Worm (Caenorhabditis elegans) whole organism, early embryonic: ENCODE measurements around the gene E02A10.4.

ENCODE experiments used
- B0310.2 ChIP-seq: sonication (generic microtip); optimal IDR thresholded peaks from 2 replicates; lab custom pipeline; 2016; ENCODE audit warnings: mild to moderate bottlenecking, missing genetic modification characterization, missing compliant biosample characterization
- F13C5.2 ChIP-seq: sonication (generic microtip); optimal IDR thresholded peaks from 2 replicates; lab custom pipeline; 2017; ENCODE audit warnings: mild to moderate bottlenecking, missing genetic modification characterization, inconsistent platforms, missing compliant biosample characterization
- aly-1 ChIP-seq: sonication (generic microtip); optimal IDR thresholded peaks from 2 replicates; lab custom pipeline; 2016; ENCODE audit warnings: missing genetic modification characterization, missing compliant biosample characterization
- ama-1 ChIP-seq: fragments of 150-350 bp; optimal IDR thresholded peaks from 2 replicates; lab custom pipeline; 2014
- ceh-13 ChIP-seq: fragments of 200-800 bp; sonication (Bioruptor generic); optimal IDR thresholded peaks from 2 replicates; lab custom pipeline; 2018; ENCODE audit warnings: mild to moderate bottlenecking, missing genetic modification characterization, missing compliant biosample characterization
- ceh-36 ChIP-seq: sonication (generic microtip); optimal IDR thresholded peaks from 2 replicates; lab custom pipeline; 2016; ENCODE audit warnings: missing genetic modification characterization, inconsistent platforms, missing compliant biosample characterization
- ets-7 ChIP-seq: sonication (generic microtip); optimal IDR thresholded peaks from 2 replicates; lab custom pipeline; 2016; ENCODE audit warnings: missing genotype, missing genetic modification characterization, missing compliant biosample characterization
- flt-1 ChIP-seq: fragments of 200-800 bp; sonication (Bioruptor generic); IDR thresholded peaks from 2 replicates; pipeline ENCODE4 v1.3.6; 2022; ENCODE audit warnings: missing genetic modification characterization, missing compliant biosample characterization
- hmbx-1 ChIP-seq: sonication (generic microtip); optimal IDR thresholded peaks from 2 replicates; lab custom pipeline; 2016; ENCODE audit warnings: mild to moderate bottlenecking, missing genetic modification characterization, missing compliant biosample characterization
- hmg-4 ChIP-seq: fragments of 200-800 bp; sonication (Bioruptor generic); optimal IDR thresholded peaks from 2 replicates; lab custom pipeline; 2018; ENCODE audit warnings: mild to moderate bottlenecking, missing genetic modification characterization, missing compliant biosample characterization
- hnd-1 ChIP-seq: sonication (generic microtip); optimal IDR thresholded peaks from 2 replicates; lab custom pipeline; 2016; ENCODE audit warnings: missing genetic modification characterization, missing compliant biosample characterization
- pes-1 ChIP-seq: fragments of 200-800 bp; sonication (Bioruptor generic); IDR thresholded peaks from 2 replicates; pipeline ENCODE4 v1.3.6; 2022; ENCODE audit warnings: missing genetic modification reagents, missing genetic modification characterization, missing compliant biosample characterization
- scrt-1 ChIP-seq: fragments of 200-800 bp; sonication (Bioruptor generic); IDR thresholded peaks from 2 replicates; pipeline ENCODE4 v1.3.6; 2022; ENCODE audit warnings: missing genetic modification characterization, missing compliant biosample characterization
- sea-1 ChIP-seq: fragments of 200-800 bp; sonication (Bioruptor generic); conservative IDR thresholded peaks from 2 replicates; pipeline ENCODE4 v1.3.6; 2022; ENCODE audit warnings: missing genetic modification characterization, missing compliant biosample characterization
- tbx-11 ChIP-seq: fragments of 200-800 bp; sonication (Bioruptor generic); IDR thresholded peaks from 2 replicates; pipeline ENCODE4 v1.3.6; 2022; ENCODE audit warnings: missing genetic modification characterization, missing compliant biosample characterization
- tbx-37 ChIP-seq: fragments of 200-800 bp; sonication (Bioruptor generic); conservative IDR thresholded peaks from 2 replicates; pipeline ENCODE4 v1.3.6; 2022; ENCODE audit warnings: missing genetic modification reagents, missing genetic modification characterization, missing compliant biosample characterization
- tra-4 ChIP-seq: sonication (generic microtip); optimal IDR thresholded peaks from 2 replicates; lab custom pipeline; 2017; ENCODE audit warnings: missing genetic modification characterization, missing compliant biosample characterization

E02A10.4 gene

DNA sequence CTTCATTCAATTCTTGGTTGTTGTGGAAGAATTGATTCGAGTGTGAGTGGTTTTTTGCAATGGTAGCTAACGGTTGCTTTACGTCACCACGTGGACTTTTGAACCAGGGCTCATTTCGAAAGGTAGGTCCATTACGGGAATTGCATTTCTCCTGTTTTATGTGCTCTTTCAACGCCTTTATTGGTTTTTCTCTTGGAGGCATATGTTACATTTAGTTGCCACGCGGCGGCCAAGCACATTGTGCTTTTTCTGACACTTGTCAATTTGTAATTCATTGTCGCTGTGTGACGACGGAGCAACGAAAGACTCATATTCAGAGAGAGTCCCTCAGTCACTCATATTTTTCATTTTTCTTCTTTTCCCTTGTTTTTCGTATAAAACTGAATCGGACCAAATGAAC is 17.0 kb upstream of the E02A10.4 start:
- TF ChIP-seq pes-1 (GFP tag; lab: Robert Waterston, UW) (no peak), flt-1 (GFP tag; lab: Robert Waterston, UW) (no peak), F13C5.2 (no peak), ceh-36 (tag; lab: Kevin White, UChicago) (no peak), hmbx-1 (no peak), ama-1 (lab: Kevin White, UChicago) (no peak), tbx-11 (GFP tag; lab: Robert Waterston, UW) (no peak), sea-1 (GFP tag; lab: Robert Waterston, UW) (no peak), tra-4 (no peak), B0310.2 (tag; lab: Kevin White, UChicago) (no peak), ceh-13 (GFP tag; lab: Kevin White, UChicago) (no peak), hnd-1 (tag; lab: Kevin White, UChicago) (no peak)

DNA sequence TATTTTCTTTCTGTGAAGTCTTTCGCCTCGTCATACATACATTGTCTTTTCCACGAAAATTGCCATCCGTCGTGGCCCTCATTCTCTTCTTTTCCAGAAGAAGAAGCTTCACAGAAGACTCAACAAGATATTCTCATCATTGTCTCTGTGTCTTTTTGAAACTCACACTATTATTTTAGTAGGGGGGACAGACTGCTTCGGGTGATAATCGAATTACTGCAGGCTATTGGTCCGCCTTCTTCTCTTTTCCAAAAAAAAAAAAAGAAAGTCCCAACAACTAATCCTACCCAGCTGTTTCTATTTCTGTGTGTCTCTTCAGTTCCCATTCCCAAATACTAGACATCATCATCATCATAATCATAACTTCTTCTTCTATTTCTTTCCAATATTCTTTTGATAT is 15.7 kb upstream of the E02A10.4 start:
- no peak for TF ChIP-seq flt-1 (GFP tag; lab: Robert Waterston, UW)
- TF ChIP-seq tbx-11 (GFP tag; lab: Robert Waterston, UW), result no peak
- TF ChIP-seq tra-4, result no peak
- TF ChIP-seq ets-7 (tag; lab: Kevin White, UChicago), result no peak
- TF ChIP-seq ceh-36 (tag; lab: Kevin White, UChicago), result no peak
- no peak for TF ChIP-seq hmbx-1
- TF ChIP-seq hnd-1 (tag; lab: Kevin White, UChicago), result no peak
- TF ChIP-seq hmg-4 (GFP tag; lab: Kevin White, UChicago), result no peak
- TF ChIP-seq aly-1 (tag; lab: Kevin White, UChicago), result no peak
- TF ChIP-seq sea-1 (GFP tag; lab: Robert Waterston, UW), result no peak
- TF ChIP-seq F13C5.2, result no peak
- no peak for TF ChIP-seq ceh-13 (GFP tag; lab: Kevin White, UChicago)
- no peak for TF ChIP-seq ama-1 (lab: Kevin White, UChicago)
- no peak for TF ChIP-seq B0310.2 (tag; lab: Kevin White, UChicago)
- no peak for TF ChIP-seq tbx-37 (GFP tag; lab: Robert Waterston, UW)

DNA sequence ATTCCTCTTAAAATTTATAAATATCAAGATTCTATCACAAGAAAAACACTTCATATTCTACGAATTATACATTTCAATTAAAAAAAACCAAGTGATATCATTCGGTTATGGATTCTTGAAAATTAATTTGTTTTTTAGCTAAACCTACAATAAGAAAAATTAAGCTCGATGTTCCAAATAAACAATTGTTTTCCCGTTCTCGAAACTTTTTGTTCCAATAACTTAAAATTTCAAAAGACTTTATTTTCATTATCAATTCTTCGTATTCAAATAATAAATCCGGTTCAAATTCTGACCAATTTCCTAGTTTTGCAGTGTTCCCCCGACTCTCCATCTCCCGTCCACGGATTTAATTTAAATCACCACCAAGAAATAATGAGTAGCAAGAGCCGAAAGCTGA is 11.5 kb upstream of the E02A10.4 start, which contains the start of gene E02A10.3:
E02A10.3 (plus strand) TSS at position 301 of the 400 bp plus-strand sequence.
- no peak for TF ChIP-seq tbx-11 (GFP tag; lab: Robert Waterston, UW)
- no peak for TF ChIP-seq ceh-36 (tag; lab: Kevin White, UChicago)
- no peak for TF ChIP-seq pes-1 (GFP tag; lab: Robert Waterston, UW)
- no peak for TF ChIP-seq tra-4
- TF ChIP-seq ama-1 (lab: Kevin White, UChicago), result no peak
- TF ChIP-seq hmbx-1, result no peak
- no peak for TF ChIP-seq aly-1 (tag; lab: Kevin White, UChicago)
- TF ChIP-seq hmg-4 (GFP tag; lab: Kevin White, UChicago), result no peak
- TF ChIP-seq tbx-37 (GFP tag; lab: Robert Waterston, UW), result no peak
- TF ChIP-seq F13C5.2, result no peak
- no peak for TF ChIP-seq flt-1 (GFP tag; lab: Robert Waterston, UW)
- TF ChIP-seq ceh-13 (GFP tag; lab: Kevin White, UChicago), result no peak
- TF ChIP-seq ets-7 (tag; lab: Kevin White, UChicago), result no peak
- TF ChIP-seq hnd-1 (tag; lab: Kevin White, UChicago), result no peak

DNA sequence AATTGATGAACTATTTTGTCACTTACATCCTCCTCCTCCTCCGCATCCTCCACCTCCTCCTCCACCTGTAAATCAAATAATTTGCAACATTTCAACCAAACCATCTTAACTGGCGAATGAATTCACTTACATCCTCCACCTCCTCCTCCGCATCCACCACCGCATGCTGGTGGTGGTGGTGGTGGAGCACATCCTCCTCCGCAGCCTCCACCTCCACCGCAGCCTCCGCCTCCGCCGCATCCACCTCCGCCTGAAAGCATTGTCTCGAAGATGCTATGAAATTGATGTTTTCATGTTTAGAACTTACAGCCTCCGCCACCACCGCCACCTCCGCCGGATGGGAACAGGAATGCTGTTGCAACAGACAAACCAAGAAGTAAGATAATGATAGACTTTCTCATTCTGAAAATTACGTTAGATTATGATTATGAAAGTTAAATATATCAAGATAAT is 8.8 kb upstream of the E02A10.4 start, which contains the start of gene grl-23:
grl-23 (minus strand) TSS at position 403 of the 453 bp plus-strand sequence.
- TF ChIP-seq tra-4 (no peak), ceh-36 (tag; lab: Kevin White, UChicago) (no peak), ceh-13 (GFP tag; lab: Kevin White, UChicago) (no peak), tbx-11 (GFP tag; lab: Robert Waterston, UW) (no peak), F13C5.2 (no peak), hnd-1 (tag; lab: Kevin White, UChicago) (no peak), scrt-1 (no peak), tbx-37 (GFP tag; lab: Robert Waterston, UW) (no peak), flt-1 (GFP tag; lab: Robert Waterston, UW) (no peak), sea-1 (GFP tag; lab: Robert Waterston, UW) (no peak), pes-1 (GFP tag; lab: Robert Waterston, UW) (no peak), aly-1 (tag; lab: Kevin White, UChicago) (no peak), ama-1 (lab: Kevin White, UChicago) (no peak), B0310.2 (tag; lab: Kevin White, UChicago) (no peak), hmbx-1 (no peak), hmg-4 (GFP tag; lab: Kevin White, UChicago) (no peak), ets-7 (tag; lab: Kevin White, UChicago) (no peak)

DNA sequence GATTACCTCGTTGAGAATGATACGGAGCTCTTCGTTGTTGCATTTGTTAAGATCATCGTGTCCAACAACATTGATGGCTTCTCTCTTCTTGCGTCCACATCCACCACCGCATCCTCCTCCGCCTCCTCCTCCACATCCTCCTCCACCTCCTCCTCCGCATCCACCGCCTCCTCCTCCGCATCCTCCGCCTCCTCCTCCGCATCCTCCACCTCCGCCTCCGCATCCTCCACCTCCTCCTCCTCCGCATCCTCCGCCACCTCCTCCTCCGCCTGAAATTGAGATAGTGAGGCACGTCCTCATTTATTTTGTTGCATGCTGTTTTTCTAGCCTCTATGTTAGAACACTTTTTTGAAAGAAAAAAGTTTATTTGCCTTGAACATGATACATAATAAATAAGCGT is 8.1 kb upstream of the E02A10.4 start:
- TF ChIP-seq F13C5.2 (no peak), scrt-1 (no peak), hnd-1 (tag; lab: Kevin White, UChicago) (no peak), flt-1 (GFP tag; lab: Robert Waterston, UW) (no peak), B0310.2 (tag; lab: Kevin White, UChicago) (no peak), pes-1 (GFP tag; lab: Robert Waterston, UW) (no peak), tra-4 (no peak), aly-1 (tag; lab: Kevin White, UChicago) (no peak), ets-7 (tag; lab: Kevin White, UChicago) (no peak), ama-1 (lab: Kevin White, UChicago) (no peak), ceh-36 (tag; lab: Kevin White, UChicago) (no peak), tbx-37 (GFP tag; lab: Robert Waterston, UW) (no peak), ceh-13 (GFP tag; lab: Kevin White, UChicago) (no peak), sea-1 (GFP tag; lab: Robert Waterston, UW) (no peak), tbx-11 (GFP tag; lab: Robert Waterston, UW) (no peak), hmbx-1 (no peak), hmg-4 (GFP tag; lab: Kevin White, UChicago) (no peak)

- TF ChIP-seq hmg-4 (GFP tag; lab: Kevin White, UChicago) (no peak), F13C5.2 (no peak), aly-1 (tag; lab: Kevin White, UChicago) (no peak), hmbx-1 (no peak), hnd-1 (tag; lab: Kevin White, UChicago) (no peak), tra-4 (no peak), B0310.2 (tag; lab: Kevin White, UChicago) (no peak), pes-1 (GFP tag; lab: Robert Waterston, UW) (no peak), flt-1 (GFP tag; lab: Robert Waterston, UW) (no peak), scrt-1 (no peak), tbx-37 (GFP tag; lab: Robert Waterston, UW) (no peak), sea-1 (GFP tag; lab: Robert Waterston, UW) (no peak), ceh-13 (GFP tag; lab: Kevin White, UChicago) (no peak), ceh-36 (tag; lab: Kevin White, UChicago) (no peak), tbx-11 (GFP tag; lab: Robert Waterston, UW) (no peak), ets-7 (tag; lab: Kevin White, UChicago) (no peak), ama-1 (lab: Kevin White, UChicago) (no peak)
Observed at ce11 chrV:12570271-12570670, 2.5 kb upstream of the E02A10.4 start.
